Fruit fly (Drosophila melanogaster) whole organism, embryonic: ENCODE measurements around the gene CG7841.

Experiments
- Atf3 ChIP-seq: fragments of 200-800 bp; sonication (Bioruptor generic); optimal IDR thresholded peaks from 3 replicates; lab custom pipeline; 2016; ENCODE audit warnings: missing biosample characterization, missing genetic modification characterization
- Blimp-1 ChIP-seq: fragments of 200-800 bp; sonication (Bioruptor generic); optimal IDR thresholded peaks from 3 replicates; lab custom pipeline; 2018; ENCODE audit warnings: missing biosample characterization, missing genetic modification characterization, mild to moderate bottlenecking, moderate library complexity, missing genetic modification reagents
- CG10267 ChIP-seq: fragments of 200-800 bp; sonication (Bioruptor generic); optimal IDR thresholded peaks from 2 replicates; lab custom pipeline; 2018; ENCODE audit warnings: missing biosample characterization, mild to moderate bottlenecking, missing genetic modification characterization, moderate library complexity
- CG10431 ChIP-seq: fragments of 200-800 bp; sonication (Bioruptor generic); optimal IDR thresholded peaks from 3 replicates; lab custom pipeline; 2018; ENCODE audit warnings: missing biosample characterization, mild to moderate bottlenecking, missing genetic modification characterization
- CG11560 ChIP-seq: fragments of 200-800 bp; sonication (Bioruptor generic); IDR thresholded peaks from 3 replicates; pipeline ENCODE4 v1.3.6; 2022; ENCODE audit warnings: missing biosample characterization, missing genetic modification characterization
- CG12236 ChIP-seq: fragments of 200-800 bp; sonication (Bioruptor generic); optimal IDR thresholded peaks from 2 replicates; lab custom pipeline; 2016; ENCODE audit warnings: missing biosample characterization, missing genetic modification characterization
- CG1233 ChIP-seq: fragments of 200-800 bp; sonication (Bioruptor generic); optimal IDR thresholded peaks from 4 replicates; lab custom pipeline; 2018; ENCODE audit warnings: missing biosample characterization, mild to moderate bottlenecking, missing genetic modification characterization
- CG13123 ChIP-seq: fragments of 200-800 bp; sonication (Bioruptor generic); optimal IDR thresholded peaks from 2 replicates; lab custom pipeline; 2016; ENCODE audit warnings: missing biosample characterization, missing genetic modification characterization
- CG13424 ChIP-seq: fragments of 200-800 bp; sonication (Bioruptor generic); optimal IDR thresholded peaks from 2 replicates; lab custom pipeline; 2019; ENCODE audit warnings: missing biosample characterization, mild to moderate bottlenecking, missing genetic modification characterization, moderate library complexity
- CG14667 ChIP-seq: fragments of 200-800 bp; sonication (Bioruptor generic); IDR thresholded peaks from 2 replicates; pipeline ENCODE4 v1.3.6; 2022; ENCODE audit warnings: missing biosample characterization, missing genetic modification characterization
- CG14710 ChIP-seq: fragments of 200-800 bp; sonication (Bioruptor generic); optimal IDR thresholded peaks from 3 replicates; lab custom pipeline; 2019; ENCODE audit warnings: missing biosample characterization, mild to moderate bottlenecking, missing genetic modification characterization, moderate library complexity
- CG18011 ChIP-seq: fragments of 200-800 bp; sonication (Bioruptor generic); optimal IDR thresholded peaks from 2 replicates; lab custom pipeline; 2017; ENCODE audit warnings: missing biosample characterization, missing genetic modification characterization, mild to moderate bottlenecking, moderate library complexity, missing genotype
- CG18599 ChIP-seq: fragments of 200-800 bp; sonication (Bioruptor generic); optimal IDR thresholded peaks from 3 replicates; lab custom pipeline; 2017; ENCODE audit warnings: missing biosample characterization, missing genetic modification characterization, mild to moderate bottlenecking, moderate library complexity, missing genetic modification reagents
- CG18764 ChIP-seq: fragments of 200-800 bp; sonication (Bioruptor generic); optimal IDR thresholded peaks from 3 replicates; lab custom pipeline; 2016; ENCODE audit warnings: missing biosample characterization, missing genetic modification characterization
- CG2199 ChIP-seq: fragments of 200-800 bp; sonication (Bioruptor generic); IDR thresholded peaks from 3 replicates; pipeline ENCODE4 v1.3.6; 2022; ENCODE audit warnings: missing biosample characterization, missing genetic modification characterization
- CG32772 ChIP-seq: fragments of 200-800 bp; sonication (Bioruptor generic); IDR thresholded peaks from 2 replicates; pipeline ENCODE4 v1.3.6; 2022; ENCODE audit warnings: missing biosample characterization, missing genetic modification characterization
- CG3838 ChIP-seq: fragments of 200-800 bp; sonication (Bioruptor generic); optimal IDR thresholded peaks from 3 replicates; lab custom pipeline; 2016; ENCODE audit warnings: missing biosample characterization, missing genetic modification characterization
- CG4730 ChIP-seq: fragments of 200-800 bp; sonication (Bioruptor generic); IDR thresholded peaks from 2 replicates; pipeline ENCODE4 v1.3.6; 2022; ENCODE audit warnings: missing biosample characterization, missing genetic modification characterization
- CG4820 ChIP-seq: fragments of 200-800 bp; sonication (Bioruptor generic); optimal IDR thresholded peaks from 3 replicates; lab custom pipeline; 2016; ENCODE audit warnings: missing biosample characterization, missing genetic modification characterization
- CG4854 ChIP-seq: fragments of 200-800 bp; sonication (Bioruptor generic); optimal IDR thresholded peaks from 2 replicates; lab custom pipeline; 2016; ENCODE audit warnings: missing biosample characterization, missing genetic modification characterization, inconsistent platforms
- CG8388 ChIP-seq: fragments of 200-800 bp; sonication (Bioruptor generic); optimal IDR thresholded peaks from 2 replicates; lab custom pipeline; 2019; ENCODE audit warnings: missing biosample characterization, mild to moderate bottlenecking, missing genetic modification characterization, moderate library complexity
- CG8924 ChIP-seq: fragments of 200-800 bp; optimal IDR thresholded peaks from 3 replicates; lab custom pipeline; 2019; ENCODE audit warnings: missing biosample characterization, mild to moderate bottlenecking, missing genetic modification characterization, moderate library complexity
- Deaf1 ChIP-seq: fragments of 200-800 bp; optimal IDR thresholded peaks from 3 replicates; lab custom pipeline; 2019; ENCODE audit warnings: missing biosample characterization, mild to moderate bottlenecking, missing genetic modification characterization, moderate library complexity
- Dfd ChIP-seq, 2 experiments: fragments of >200 bp; optimal IDR thresholded peaks; 2 replicates each; lab custom pipeline; 2017; ENCODE audit warnings: missing biosample characterization in 2 of 2, missing genetic modification characterization in 2 of 2
- Elba2 ChIP-seq: fragments of 200-800 bp; sonication (Bioruptor generic); optimal IDR thresholded peaks from 3 replicates; lab custom pipeline; 2016; ENCODE audit warnings: missing biosample characterization, missing genetic modification characterization
- Fer3 ChIP-seq: fragments of 200-800 bp; sonication (Bioruptor generic); optimal IDR thresholded peaks from 2 replicates; lab custom pipeline; 2018; ENCODE audit warnings: missing biosample characterization, mild to moderate bottlenecking, missing genetic modification characterization, moderate library complexity
- GATAe ChIP-seq: fragments of 200-800 bp; sonication (Bioruptor generic); conservative IDR thresholded peaks from 2 replicates; pipeline ENCODE4 v1.3.6; 2022; ENCODE audit warnings: missing biosample characterization, missing genetic modification characterization
- NC2α ChIP-seq: fragments of 200-800 bp; sonication (Bioruptor generic); optimal IDR thresholded peaks from 2 replicates; lab custom pipeline; 2016; ENCODE audit warnings: missing biosample characterization, missing genetic modification characterization
- Oaz ChIP-seq: fragments of 200-800 bp; sonication (Bioruptor generic); IDR thresholded peaks from 2 replicates; pipeline ENCODE4 v1.3.6; 2022; ENCODE audit warnings: missing biosample characterization, missing genetic modification characterization
- Optix ChIP-seq: fragments of 200-800 bp; sonication (Bioruptor generic); IDR thresholded peaks from 3 replicates; pipeline ENCODE4 v1.3.6; 2022; ENCODE audit warnings: missing biosample characterization, missing genetic modification characterization
- PHDP ChIP-seq: fragments of 200-800 bp; sonication (Bioruptor generic); optimal IDR thresholded peaks from 3 replicates; lab custom pipeline; 2018; ENCODE audit warnings: missing biosample characterization, mild to moderate bottlenecking, missing genetic modification characterization, moderate library complexity
- Side ChIP-seq: fragments of 200-800 bp; sonication (Bioruptor generic); optimal IDR thresholded peaks from 2 replicates; lab custom pipeline; 2016; ENCODE audit warnings: missing biosample characterization, missing genetic modification characterization
- TFAM ChIP-seq: fragments of 200-800 bp; sonication (Bioruptor generic); optimal IDR thresholded peaks from 2 replicates; lab custom pipeline; 2017; ENCODE audit warnings: missing biosample characterization, missing genetic modification characterization, inconsistent platforms
- ci ChIP-seq: fragments of 200-800 bp; sonication (Bioruptor generic); IDR thresholded peaks from 3 replicates; pipeline ENCODE4 v1.3.6; 2022; ENCODE audit warnings: missing biosample characterization, missing genetic modification characterization
- dati ChIP-seq: fragments of 200-800 bp; sonication (Bioruptor generic); IDR thresholded peaks from 2 replicates; pipeline ENCODE4 v1.3.6; 2022; ENCODE audit warnings: missing biosample characterization, missing genetic modification characterization
- ems ChIP-seq: fragments of 200-800 bp; sonication (Bioruptor generic); optimal IDR thresholded peaks from 3 replicates; lab custom pipeline; 2016; ENCODE audit warnings: missing biosample characterization, missing genetic modification characterization
- fd64A ChIP-seq: fragments of 200-800 bp; sonication (Bioruptor generic); optimal IDR thresholded peaks from 3 replicates; lab custom pipeline; 2018; ENCODE audit warnings: missing biosample characterization, mild to moderate bottlenecking, missing genetic modification characterization
- gce ChIP-seq: fragments of 200-800 bp; sonication (Bioruptor generic); IDR thresholded peaks from 3 replicates; pipeline ENCODE4 v1.3.6; 2022; ENCODE audit warnings: missing biosample characterization, missing genetic modification characterization
- hth ChIP-seq: fragments of >200 bp; optimal IDR thresholded peaks from 2 replicates; lab custom pipeline; 2017; ENCODE audit warnings: inconsistent platforms
- jing ChIP-seq: fragments of 200-800 bp; sonication (Bioruptor generic); optimal IDR thresholded peaks from 2 replicates; lab custom pipeline; 2018; ENCODE audit warnings: missing biosample characterization, mild to moderate bottlenecking, missing genetic modification characterization
- kay ChIP-seq: fragments of 200-800 bp; sonication (Bioruptor generic); optimal IDR thresholded peaks from 2 replicates; lab custom pipeline; 2016; ENCODE audit warnings: missing biosample characterization, missing genetic modification characterization
- luna ChIP-seq: fragments of 200-800 bp; sonication (Bioruptor generic); optimal IDR thresholded peaks from 2 replicates; lab custom pipeline; 2016; ENCODE audit warnings: missing biosample characterization, missing genetic modification characterization
- nom ChIP-seq: fragments of 200-800 bp; sonication (Bioruptor generic); optimal IDR thresholded peaks from 2 replicates; lab custom pipeline; 2017; ENCODE audit warnings: missing biosample characterization, missing genetic modification characterization, mild to moderate bottlenecking, moderate library complexity, missing genetic modification reagents
- phol ChIP-seq: fragments of 200-800 bp; sonication (Bioruptor generic); optimal IDR thresholded peaks from 3 replicates; lab custom pipeline; 2018; ENCODE audit warnings: missing biosample characterization, mild to moderate bottlenecking, missing genetic modification characterization, moderate library complexity
- pnt ChIP-seq: fragments of 200-800 bp; sonication (Bioruptor generic); optimal IDR thresholded peaks from 3 replicates; lab custom pipeline; 2016; ENCODE audit warnings: missing biosample characterization, missing genetic modification characterization
- run ChIP-seq: fragments of 200-800 bp; sonication (Bioruptor generic); optimal IDR thresholded peaks from 3 replicates; lab custom pipeline; 2018; ENCODE audit warnings: missing biosample characterization, mild to moderate bottlenecking, missing genetic modification characterization
- salm ChIP-seq: fragments of 200-800 bp; sonication (Bioruptor generic); optimal IDR thresholded peaks from 2 replicates; lab custom pipeline; 2018; ENCODE audit warnings: missing biosample characterization, mild to moderate bottlenecking, missing genetic modification characterization
- slp2 ChIP-seq: fragments of 200-800 bp; sonication (Bioruptor generic); optimal IDR thresholded peaks from 2 replicates; lab custom pipeline; 2016; ENCODE audit warnings: missing biosample characterization, missing genetic modification characterization
- sug ChIP-seq: fragments of 200-800 bp; optimal IDR thresholded peaks from 2 replicates; lab custom pipeline; 2019; ENCODE audit warnings: missing biosample characterization, mild to moderate bottlenecking, missing genetic modification characterization, moderate library complexity
- tin ChIP-seq: fragments of 200-800 bp; sonication (Bioruptor generic); optimal IDR thresholded peaks from 3 replicates; lab custom pipeline; 2016; ENCODE audit warnings: missing biosample characterization, missing genetic modification characterization
- unpg ChIP-seq: fragments of 200-800 bp; sonication (Bioruptor generic); optimal IDR thresholded peaks from 3 replicates; lab custom pipeline; 2018; ENCODE audit warnings: missing biosample characterization, mild to moderate bottlenecking, missing genetic modification characterization, moderate library complexity

Gene CG7841

DNA sequence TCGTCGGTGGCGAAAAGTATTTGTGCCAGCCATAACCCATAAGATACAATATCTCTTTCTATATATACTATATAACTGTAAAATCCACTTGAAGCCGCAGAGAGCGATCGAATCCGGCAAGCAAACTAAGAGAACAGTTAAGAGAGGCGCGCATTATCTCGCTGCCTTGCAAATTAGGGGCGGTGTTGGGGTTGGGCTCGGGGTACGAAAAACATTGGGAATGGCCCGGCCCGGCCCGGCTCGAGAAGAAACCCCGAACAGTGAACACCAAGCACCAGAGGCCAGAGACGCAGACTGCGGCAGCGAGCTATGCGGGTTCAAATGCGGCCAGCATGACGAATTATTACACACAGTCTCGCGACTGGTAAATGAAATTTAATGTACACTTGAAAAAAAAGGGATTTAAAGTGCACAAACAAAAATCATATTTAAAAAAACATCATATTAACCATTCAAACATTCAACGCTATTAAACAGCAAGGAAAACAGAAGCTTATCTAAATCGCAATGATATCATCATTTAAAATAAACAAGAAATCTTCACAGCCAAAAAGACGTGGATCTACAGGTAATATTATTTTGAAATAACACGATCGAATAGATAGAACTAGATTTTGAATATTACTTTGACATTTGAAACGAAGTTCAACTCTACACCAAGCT, 24.4 kb upstream of the CG7841 start (continued):
- TF ChIP-seq ci (GFP tag; lab: Robert Waterston, UW) (peak; percentile 54; the same call in 2 of the 3 replicates), CG11560 (tag; lab: Robert Waterston, UW) (no peak), CG18011 (GFP tag; lab: Kevin White, UChicago) (no peak), unpg (GFP tag; lab: Kevin White, UChicago) (no peak), NC2α (no peak), CG1233 (GFP tag; lab: Kevin White, UChicago) (peak; percentile 19), pnt (no peak), CG13123 (no peak), Fer3 (tag; lab: Kevin White, UChicago) (peak; percentile 16), CG18599 (GFP tag; lab: Kevin White, UChicago) (peak; percentile 53), luna (GFP tag; lab: Kevin White, UChicago) (no peak), fd64A (GFP tag; lab: Kevin White, UChicago) (no peak), TFAM (GFP tag; lab: Kevin White, UChicago) (no peak), GATAe (GFP tag; lab: Robert Waterston, UW) (no peak), jing (GFP tag; lab: Kevin White, UChicago) (no peak), CG8388 (no peak), Oaz (0 out of 2 replicates have a peak, but pooled peaks have one; percentile 15), CG13424 (tag; lab: Kevin White, UChicago) (no peak), CG14667 (no peak), Elba2 (GFP tag; lab: Kevin White, UChicago) (no peak), hth (lab: Kevin White, UChicago) (no peak), Blimp-1 (GFP tag; lab: Kevin White, UChicago) (peak; percentile 34), slp2 (GFP tag; lab: Kevin White, UChicago) (peak; percentile 15), CG3838 (GFP tag; lab: Kevin White, UChicago) (no peak), Dfd (GFP tag; optimal IDR thresholded peaks at IDR 0.05; lab: Kevin White, UChicago) (no peak), CG32772 (GFP tag; lab: Robert Waterston, UW) (peak; percentile 55; the same call in 1 of the 2 replicates), nom (GFP tag; lab: Kevin White, UChicago) (peak; percentile 34), Optix (no peak), CG8924 (peak; percentile 17), CG12236 (GFP tag; lab: Kevin White, UChicago) (no peak), ems (GFP tag; lab: Kevin White, UChicago) (no peak), Atf3 (GFP tag; lab: Kevin White, UChicago) (no peak), CG2199 (GFP tag; lab: Robert Waterston, UW) (peak; percentile 91), CG4730 (0 out of 2 replicates have a peak, but pooled peaks have one; percentile 31), sug (tag; lab: Kevin White, UChicago) (peak; percentile 14), phol (peak; percentile 74), tin (GFP tag; lab: Kevin White, UChicago) (no peak), CG18764 (GFP tag; lab: Kevin White, UChicago) (no peak), gce (no peak), CG10431 (GFP tag; lab: Kevin White, UChicago) (no peak), run (tag; lab: Kevin White, UChicago) (no peak), PHDP (tag; lab: Kevin White, UChicago) (no peak), CG10267 (tag; lab: Kevin White, UChicago) (peak; percentile 46), kay (no peak), dati (GFP tag; lab: Robert Waterston, UW) (no peak), Side (GFP tag; lab: Kevin White, UChicago) (peak; percentile 33), CG14710 (tag; lab: Kevin White, UChicago) (peak; percentile 74), CG4854 (GFP tag; lab: Kevin White, UChicago) (no peak), CG4820 (peak; percentile 44), salm (tag; lab: Kevin White, UChicago) (no peak), Deaf1 (tag; lab: Kevin White, UChicago) (peak; percentile 69)
